Worm (Caenorhabditis elegans): Measurements from ENCODE around the gene ZK856.11.

ce11 chrV:10203435-10204009, 1.2 kb downstream of the ZK856.11 start, which contains the start of gene chpf-1:
- TF ChIP-seq nhr-77 (tag; optimal IDR thresholded peaks at IDR 0.05) (no peak), unc-62 (GFP tag; optimal IDR thresholded peaks at IDR 0.05) (no peak), gmeb-1 (tag; optimal IDR thresholded peaks at IDR 0.05) (no peak), ztf-11 (tag; optimal IDR thresholded peaks at IDR 0.05) (no peak), elt-1 (tag; optimal IDR thresholded peaks at IDR 0.05) (no peak), lin-39 (tag; optimal IDR thresholded peaks at IDR 0.05) (no peak), mdl-1 (tag; optimal IDR thresholded peaks at IDR 0.05) (no peak)

All from whole organism, L2 larva.